Worm (Caenorhabditis elegans) whole organism, young adult: ENCODE data around the gene B0348.1.
A peak's percentile ranks its signal among the peaks of the same experiment; 100 is the strongest.

Experiments
- B0261.1 ChIP-seq: sonication (generic microtip); optimal IDR thresholded peaks from 2 replicates; lab custom pipeline; 2016; ENCODE audit warnings: mild to moderate bottlenecking, missing genetic modification characterization, moderate library complexity, missing compliant biosample characterization
- C06A6.2 ChIP-seq: fragments of 200-800 bp; sonication (Bioruptor generic); conservative IDR thresholded peaks from 2 replicates; pipeline ENCODE4 v1.3.6; 2022; ENCODE audit warnings: missing genetic modification characterization, missing compliant biosample characterization
- F22D6.2 ChIP-seq: sonication (generic microtip); optimal IDR thresholded peaks from 2 replicates; lab custom pipeline; 2016; ENCODE audit warnings: mild to moderate bottlenecking, missing genetic modification characterization, missing compliant biosample characterization
- F23B12.7 ChIP-seq: sonication (generic microtip); optimal IDR thresholded peaks from 2 replicates; lab custom pipeline; 2017; ENCODE audit warnings: missing genetic modification characterization, mild to moderate bottlenecking, missing compliant biosample characterization, antibody characterized with exemption, moderate library complexity; ENCODE audit not compliant: insufficient read depth
- F39B2.1 ChIP-seq: fragments of 200-800 bp; sonication (Bioruptor generic); IDR thresholded peaks from 2 replicates; pipeline ENCODE4 v1.3.6; 2022; ENCODE audit warnings: missing genetic modification reagents, missing genetic modification characterization, missing compliant biosample characterization
- F49E8.2 ChIP-seq: sonication (generic microtip); optimal IDR thresholded peaks from 3 replicates; lab custom pipeline; 2017; ENCODE audit warnings: missing genetic modification characterization, mild to moderate bottlenecking, missing compliant biosample characterization, antibody characterized with exemption, moderate library complexity; ENCODE audit not compliant: insufficient read depth
- F52B5.7 ChIP-seq: sonication (generic microtip); optimal IDR thresholded peaks from 2 replicates; lab custom pipeline; 2016; ENCODE audit warnings: mild to moderate bottlenecking, missing genetic modification characterization, missing compliant biosample characterization
- F57C9.4 ChIP-seq: sonication (generic microtip); optimal IDR thresholded peaks from 2 replicates; lab custom pipeline; 2017; ENCODE audit warnings: mild to moderate bottlenecking, missing genetic modification characterization, missing compliant biosample characterization
- K12H6.12 ChIP-seq: fragments of 200-800 bp; sonication (Bioruptor generic); optimal IDR thresholded peaks from 2 replicates; lab custom pipeline; 2018; ENCODE audit warnings: mild to moderate bottlenecking, missing genetic modification characterization, missing compliant biosample characterization
- T26A5.8 ChIP-seq: sonication (generic microtip); optimal IDR thresholded peaks from 2 replicates; lab custom pipeline; 2016; ENCODE audit warnings: missing genetic modification characterization, missing compliant biosample characterization
- Y56A3A.18 ChIP-seq: fragments of 200-800 bp; sonication (Bioruptor generic); IDR thresholded peaks from 2 replicates; pipeline ENCODE4 v1.3.6; 2022; ENCODE audit warnings: missing genetic modification reagents, missing genetic modification characterization, missing compliant biosample characterization
- Y67H2A.10 ChIP-seq: fragments of 200-800 bp; sonication (Bioruptor generic); conservative IDR thresholded peaks from 2 replicates; pipeline ENCODE4 v1.3.6; 2022; ENCODE audit warnings: missing genetic modification reagents, missing genetic modification characterization, missing compliant biosample characterization
- Y79H2A.3 ChIP-seq: fragments of 200-800 bp; sonication (Bioruptor generic); conservative IDR thresholded peaks from 2 replicates; pipeline ENCODE4 v1.3.6; 2022; ENCODE audit warnings: missing genetic modification reagents, missing genetic modification characterization, missing compliant biosample characterization
- ZK185.1 ChIP-seq: sonication (generic microtip); optimal IDR thresholded peaks from 2 replicates; lab custom pipeline; 2016; ENCODE audit warnings: mild to moderate bottlenecking, missing genetic modification characterization, missing compliant biosample characterization; ENCODE audit not compliant: poor library complexity, severe bottlenecking
- attf-5 ChIP-seq: fragments of 200-800 bp; sonication (Bioruptor generic); optimal IDR thresholded peaks from 2 replicates; lab custom pipeline; 2018; ENCODE audit warnings: mild to moderate bottlenecking, missing genetic modification characterization, missing compliant biosample characterization
- bed-1 ChIP-seq: fragments of 200-800 bp; sonication (Bioruptor generic); IDR thresholded peaks from 2 replicates; pipeline ENCODE4 v1.3.6; 2022; ENCODE audit warnings: missing genetic modification reagents, missing genetic modification characterization, missing compliant biosample characterization
- bed-2 ChIP-seq: fragments of 200-800 bp; sonication (Bioruptor generic); IDR thresholded peaks from 2 replicates; pipeline ENCODE4 v1.3.6; 2022; ENCODE audit warnings: missing genetic modification reagents, missing genetic modification characterization, missing compliant biosample characterization
- ccch-3 ChIP-seq: fragments of 200-800 bp; sonication (Bioruptor generic); optimal IDR thresholded peaks from 2 replicates; lab custom pipeline; 2018; ENCODE audit warnings: mild to moderate bottlenecking, missing genetic modification characterization, missing compliant biosample characterization
- cebp-1 ChIP-seq, 2 experiments: fragments of 200-800 bp in 1 of 2; sonication (Bioruptor generic) in 1 of 2; sonication (generic microtip) in 1 of 2; IDR thresholded peaks in 1 of 2; optimal IDR thresholded peaks in 1 of 2; 2 replicates each; pipeline versions ENCODE4 v1.3.6 to Lab custom; 2017 to 2022; ENCODE audit warnings: missing compliant biosample characterization in 2 of 2, missing genetic modification characterization in 2 of 2, mild to moderate bottlenecking in 1 of 2, missing genetic modification reagents in 1 of 2, moderate library complexity in 1 of 2
- dox-1 ChIP-seq: fragments of 200-800 bp; sonication (Bioruptor generic); IDR thresholded peaks from 2 replicates; pipeline ENCODE4 v1.3.6; 2022; ENCODE audit warnings: missing genetic modification reagents, missing genetic modification characterization, missing compliant biosample characterization
- efl-1 ChIP-seq: fragments of 150-350 bp; optimal IDR thresholded peaks from 2 replicates; lab custom pipeline; 2014; ENCODE audit warnings: missing biosample characterization, missing genetic modification reagents, missing genetic modification characterization
- egl-44 ChIP-seq: fragments of 200-800 bp; sonication (Bioruptor generic); IDR thresholded peaks from 2 replicates; pipeline ENCODE4 v1.3.6; 2022; ENCODE audit warnings: missing genetic modification reagents, missing genetic modification characterization, missing compliant biosample characterization
- hmg-1.2 ChIP-seq: fragments of 200-800 bp; sonication (Bioruptor generic); IDR thresholded peaks from 2 replicates; pipeline ENCODE4 v1.3.6; 2022; ENCODE audit warnings: missing genetic modification reagents, missing genetic modification characterization, missing compliant biosample characterization
- hsf-1 ChIP-seq: fragments of 200-800 bp; sonication (Bioruptor generic); IDR thresholded peaks from 2 replicates; pipeline ENCODE4 v1.3.6; 2022; ENCODE audit warnings: missing genetic modification reagents, missing genetic modification characterization, missing compliant biosample characterization
- lag-1 ChIP-seq: fragments of 200-800 bp; sonication (Bioruptor generic); IDR thresholded peaks from 2 replicates; pipeline ENCODE4 v1.3.6; 2022; ENCODE audit warnings: missing genetic modification reagents, missing genetic modification characterization, missing compliant biosample characterization
- let-526 ChIP-seq: fragments of 200-800 bp; sonication (Bioruptor generic); IDR thresholded peaks from 2 replicates; pipeline ENCODE4 v1.3.6; 2022; ENCODE audit warnings: missing genetic modification reagents, missing genetic modification characterization, missing compliant biosample characterization
- lin-54 ChIP-seq: fragments of 200-800 bp; sonication (Bioruptor generic); optimal IDR thresholded peaks from 2 replicates; lab custom pipeline; 2018; ENCODE audit warnings: mild to moderate bottlenecking, missing genetic modification characterization, missing compliant biosample characterization
- mcd-1 ChIP-seq: fragments of 200-800 bp; sonication (Bioruptor generic); IDR thresholded peaks from 2 replicates; pipeline ENCODE4 v1.3.6; 2022; ENCODE audit warnings: missing genetic modification reagents, missing genetic modification characterization, missing compliant biosample characterization
- mes-4 ChIP-seq: sonication (generic microtip); optimal IDR thresholded peaks from 2 replicates; lab custom pipeline; 2016; ENCODE audit warnings: missing genotype, missing genetic modification characterization, missing compliant biosample characterization
- mxl-1 ChIP-seq: sonication (generic microtip); optimal IDR thresholded peaks from 2 replicates; lab custom pipeline; 2016; ENCODE audit warnings: missing genetic modification characterization, missing compliant biosample characterization
- nfya-2 ChIP-seq: fragments of 200-800 bp; sonication (Bioruptor generic); IDR thresholded peaks from 2 replicates; pipeline ENCODE4 v1.3.6; 2022; ENCODE audit warnings: missing genetic modification reagents, missing genetic modification characterization, missing compliant biosample characterization
- nfyb-1 ChIP-seq: fragments of 200-800 bp; sonication (Bioruptor generic); IDR thresholded peaks from 2 replicates; pipeline ENCODE4 v1.3.6; 2022; ENCODE audit warnings: missing genetic modification reagents, missing genetic modification characterization, missing compliant biosample characterization
- nhr-179 ChIP-seq: sonication (generic microtip); optimal IDR thresholded peaks from 2 replicates; lab custom pipeline; 2016; ENCODE audit warnings: mild to moderate bottlenecking, missing genetic modification characterization, missing compliant biosample characterization
- nhr-27 ChIP-seq: fragments of 200-800 bp; sonication (Bioruptor generic); optimal IDR thresholded peaks from 2 replicates; lab custom pipeline; 2018; ENCODE audit warnings: mild to moderate bottlenecking, missing genetic modification characterization, moderate library complexity, missing compliant biosample characterization
- nhr-80 ChIP-seq: sonication (generic microtip); optimal IDR thresholded peaks from 2 replicates; lab custom pipeline; 2016; ENCODE audit warnings: missing genetic modification characterization, missing compliant biosample characterization
- nhr-90 ChIP-seq: sonication (generic microtip); optimal IDR thresholded peaks from 2 replicates; lab custom pipeline; 2016; ENCODE audit warnings: missing genotype, mild to moderate bottlenecking, missing genetic modification characterization, missing compliant biosample characterization
- pbrm-1 ChIP-seq: fragments of 200-800 bp; sonication (Bioruptor generic); IDR thresholded peaks from 2 replicates; pipeline ENCODE4 v1.3.6; 2022; ENCODE audit warnings: missing genetic modification reagents, missing genetic modification characterization, missing compliant biosample characterization
- sdz-38 ChIP-seq: sonication (generic microtip); optimal IDR thresholded peaks from 2 replicates; lab custom pipeline; 2016; ENCODE audit warnings: missing genotype, missing genetic modification characterization, missing compliant biosample characterization
- sea-2 ChIP-seq: fragments of 200-800 bp; sonication (Bioruptor generic); IDR thresholded peaks from 2 replicates; pipeline ENCODE4 v1.3.6; 2022; ENCODE audit warnings: missing genetic modification characterization, missing compliant biosample characterization
- snpc-1.3 ChIP-seq: sonication (generic microtip); optimal IDR thresholded peaks from 2 replicates; lab custom pipeline; 2017; ENCODE audit warnings: missing genetic modification characterization, mild to moderate bottlenecking, missing compliant biosample characterization, antibody characterized with exemption, moderate library complexity, missing genotype, missing genetic modification reagents; ENCODE audit not compliant: insufficient read depth
- ztf-6 ChIP-seq: fragments of 200-800 bp; sonication (Bioruptor generic); IDR thresholded peaks from 2 replicates; pipeline ENCODE4 v1.3.6; 2022; ENCODE audit warnings: missing genetic modification reagents, missing genetic modification characterization, missing compliant biosample characterization

Gene B0348.1

DNA sequence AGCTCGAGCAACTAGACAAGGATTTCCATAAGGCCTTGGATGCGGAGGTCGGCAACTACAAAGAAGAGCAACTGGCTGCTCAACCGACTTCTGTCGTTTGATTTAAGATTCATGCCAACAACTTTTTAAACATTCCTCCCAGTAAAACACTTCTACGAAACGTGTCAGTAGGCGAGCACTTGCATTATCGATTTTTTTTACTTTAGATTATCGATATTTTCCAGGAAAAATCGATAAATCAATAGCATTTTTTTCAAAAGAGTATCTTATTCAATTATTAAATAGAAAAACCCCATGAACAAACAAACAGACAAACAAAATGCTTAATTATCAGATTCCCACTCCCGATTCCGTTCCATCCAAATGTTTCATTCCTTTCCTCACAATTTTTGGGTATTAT, 5.7 kb upstream of the B0348.1 start:
- TF ChIP-seq nfyb-1 (GFP tag; lab: Robert Waterston, UW) (0 out of 2 replicates have a peak, but pooled peaks have one; percentile 8), mcd-1 (GFP tag; lab: Robert Waterston, UW) (no peak)

DNA sequence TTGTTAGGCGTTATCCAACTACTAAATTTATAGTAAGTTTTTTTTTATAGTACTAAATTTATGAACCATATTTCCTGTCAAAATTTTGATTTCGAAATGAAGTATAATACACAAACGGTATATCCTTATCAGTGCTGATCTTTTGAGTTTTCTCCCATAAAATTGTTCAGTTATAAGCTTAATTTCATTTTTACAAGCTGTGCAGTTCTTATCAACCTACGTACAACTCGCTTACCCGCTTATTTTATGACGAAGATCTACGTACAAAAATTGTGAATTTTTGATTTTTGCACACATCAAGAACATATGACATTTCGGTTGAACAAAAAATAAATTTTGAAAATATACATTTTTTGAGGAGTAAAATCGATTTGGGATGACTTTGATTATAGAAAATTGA, 4.7 kb upstream of the B0348.1 start:
- no peak for TF ChIP-seq egl-44
- no peak for TF ChIP-seq nfyb-1 (GFP tag; lab: Robert Waterston, UW)
- TF ChIP-seq efl-1 = no peak
- no peak for TF ChIP-seq cebp-1 (GFP tag; IDR thresholded peaks at IDR 0.05; lab: Robert Waterston, UW)
- no peak for TF ChIP-seq cebp-1 (tag; optimal IDR thresholded peaks at IDR 0.05; lab: Kevin White, UChicago)
- no peak for TF ChIP-seq ZK185.1 (tag; lab: Kevin White, UChicago)
- TF ChIP-seq, all 124 proteins: peak for 0

DNA sequence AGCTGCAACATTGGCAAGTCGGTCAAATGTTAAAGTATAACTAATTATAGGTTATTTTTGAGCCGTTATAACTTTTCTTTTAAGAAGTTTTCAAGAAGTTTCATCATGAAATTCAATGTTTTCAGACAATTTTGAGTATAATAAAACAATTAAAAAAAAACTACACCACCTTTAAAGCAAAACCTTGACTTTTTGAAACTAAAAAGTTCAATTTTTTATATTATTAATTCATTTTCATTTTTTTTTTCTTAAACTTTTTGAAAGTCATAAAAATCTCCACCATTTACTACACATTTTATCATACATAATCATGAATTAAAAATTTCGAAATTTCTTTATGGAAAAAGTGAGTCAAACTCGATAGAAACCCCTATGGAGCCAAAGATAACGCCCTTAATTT, 3.7 kb upstream of the B0348.1 start, which contains the start of gene B0348.2:
TSS of gene B0348.2 (plus strand) at position 301 of the 400 bp plus-strand sequence.
- TF ChIP-seq let-526 (GFP tag; lab: Robert Waterston, UW) (no peak), F57C9.4 (tag; lab: Kevin White, UChicago) (no peak), attf-5 (GFP tag; lab: Kevin White, UChicago) (no peak), cebp-1 (GFP tag; IDR thresholded peaks at IDR 0.05; lab: Robert Waterston, UW) (no peak), cebp-1 (tag; optimal IDR thresholded peaks at IDR 0.05; lab: Kevin White, UChicago) (no peak), snpc-1.3 (tag; lab: Kevin White, UChicago) (no peak), bed-1 (GFP tag; lab: Robert Waterston, UW) (no peak), nhr-179 (no peak), lin-54 (GFP tag; lab: Kevin White, UChicago) (no peak), nhr-27 (tag; lab: Kevin White, UChicago) (no peak), F49E8.2 (tag; lab: Kevin White, UChicago) (no peak)

DNA sequence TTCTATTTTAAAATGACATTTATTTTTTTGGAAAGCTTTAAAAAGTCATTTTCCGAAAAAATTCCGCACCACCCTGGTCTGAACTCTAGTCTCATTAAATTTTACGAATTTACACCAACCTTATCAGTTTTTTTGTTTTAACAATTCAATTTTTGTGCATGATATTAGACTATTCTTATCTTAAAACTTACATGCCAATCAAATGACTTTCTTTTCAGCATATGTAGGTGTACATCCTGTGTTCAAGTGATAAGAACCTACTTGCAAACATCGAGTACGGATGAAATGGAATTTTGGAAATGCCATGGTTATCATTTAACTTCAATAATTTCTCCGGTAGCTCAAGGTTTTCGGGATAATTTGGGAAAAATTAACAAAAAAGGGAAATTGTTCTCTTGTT, 923 bp upstream of the B0348.1 start:
- peak; percentile 68 for TF ChIP-seq nhr-80
- no peak for TF ChIP-seq lag-1 (GFP tag; lab: Robert Waterston, UW)

DNA sequence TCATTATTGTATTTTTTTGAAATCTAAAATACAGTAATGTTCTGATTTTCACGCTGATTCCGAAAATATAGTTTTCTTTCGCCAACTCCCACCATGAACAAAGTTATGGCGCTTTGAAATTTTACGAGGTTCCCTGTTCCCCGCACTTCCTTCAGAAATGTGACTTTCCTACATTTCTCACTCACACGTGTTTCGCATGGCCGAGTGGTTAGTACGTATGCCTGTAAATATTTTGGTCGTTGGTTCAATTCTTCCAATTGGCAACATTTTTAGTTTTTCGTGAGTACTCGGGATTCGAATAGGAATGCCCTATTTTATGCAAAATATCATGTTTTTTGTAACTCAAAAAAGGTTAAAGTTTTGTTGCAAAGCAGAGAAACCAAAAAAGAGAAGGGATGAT, 4.6 kb downstream of the B0348.1 start:
- no peak for TF ChIP-seq nfya-2
- TF ChIP-seq T26A5.8 (tag; lab: Kevin White, UChicago) = peak; percentile 61
- peak; percentile 53; the same call in 1 of the 2 replicates for TF ChIP-seq ztf-6 (GFP tag; lab: Robert Waterston, UW)
- TF ChIP-seq F52B5.7 (tag; lab: Kevin White, UChicago) = peak; percentile 78
- no peak for TF ChIP-seq ccch-3
- TF ChIP-seq hsf-1 (GFP tag; lab: Robert Waterston, UW) = no peak
- TF ChIP-seq Y67H2A.10 = no peak
- TF ChIP-seq nhr-27 (tag; lab: Kevin White, UChicago) = peak; percentile 32
- TF ChIP-seq dox-1 (GFP tag; lab: Robert Waterston, UW) = peak; percentile 70; the same call in 1 of the 2 replicates
- peak; percentile 60; the same call in 1 of the 2 replicates for TF ChIP-seq pbrm-1
- TF ChIP-seq Y79H2A.3 (GFP tag; lab: Robert Waterston, UW) = no peak
- TF ChIP-seq F39B2.1 = no peak
- 0 out of 2 replicates have a peak, but pooled peaks have one; percentile 21 for TF ChIP-seq bed-2
- TF ChIP-seq hmg-1.2 (GFP tag; lab: Robert Waterston, UW) = peak; percentile 81
- no peak for TF ChIP-seq nhr-80
- peak; percentile 57 for TF ChIP-seq nhr-90 (tag; lab: Kevin White, UChicago)
- TF ChIP-seq F22D6.2 (tag; lab: Kevin White, UChicago) = no peak
- no peak for TF ChIP-seq F49E8.2 (tag; lab: Kevin White, UChicago)
- peak; percentile 37 for TF ChIP-seq mes-4 (tag; lab: Kevin White, UChicago)
- peak; percentile 57 for TF ChIP-seq K12H6.12 (tag; lab: Kevin White, UChicago)
- no peak for TF ChIP-seq sdz-38 (tag; lab: Kevin White, UChicago)
- peak; percentile 95 for TF ChIP-seq B0261.1 (tag; lab: Kevin White, UChicago)
- no peak for TF ChIP-seq sea-2 (GFP tag; lab: Robert Waterston, UW)
- TF ChIP-seq C06A6.2 (GFP tag; lab: Robert Waterston, UW) = no peak
- TF ChIP-seq F23B12.7 (tag; lab: Kevin White, UChicago) = peak; percentile 57
- peak; percentile 54 for TF ChIP-seq mxl-1 (tag; lab: Kevin White, UChicago)
- TF ChIP-seq Y56A3A.18 (GFP tag; lab: Robert Waterston, UW) = peak; percentile 96
